Fruit fly (Drosophila melanogaster): ENCODE results near the gene CG14453.

The CG14453 gene

DNA sequence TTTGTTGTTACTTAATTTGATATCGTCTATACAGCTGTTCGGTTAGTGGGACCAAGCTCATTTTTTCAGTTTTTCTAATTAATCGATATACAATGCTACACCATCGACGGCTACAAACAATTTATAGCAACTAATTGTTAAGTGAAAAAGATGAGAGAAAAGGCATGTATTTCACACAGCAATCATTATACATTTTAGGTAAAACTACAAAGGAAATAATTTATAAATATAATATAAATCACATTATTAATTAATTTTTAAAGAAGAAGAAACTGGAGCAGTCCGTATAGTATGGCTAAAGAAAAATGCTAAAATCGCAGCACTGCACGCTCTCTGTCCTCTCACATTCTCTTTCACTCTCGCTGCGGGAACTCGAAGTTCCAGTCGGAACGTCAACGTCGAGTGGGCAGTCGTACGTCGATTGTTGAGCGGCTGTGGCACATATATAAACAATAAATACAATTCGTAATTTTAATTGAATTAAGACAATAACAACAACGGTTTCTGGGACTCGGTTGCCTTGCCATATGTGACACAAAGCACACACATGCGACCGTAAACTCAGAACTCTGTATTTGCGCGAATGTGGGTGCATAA lies 34.0 kb downstream of the CG14453 start, which contains the start of the genes CG14450 and CG11367 (continued):
- TF ChIP-seq lbe (GFP tag; optimal IDR thresholded peaks at IDR 0.05) (peak; percentile 66), CG17829 (tag; optimal IDR thresholded peaks at IDR 0.05) (peak; percentile 75), CG17568 (GFP tag; optimal IDR thresholded peaks at IDR 0.05) (peak; percentile 52), mirr (GFP tag; optimal IDR thresholded peaks at IDR 0.05) (no peak), CG11504 (tag; optimal IDR thresholded peaks at IDR 0.05) (no peak), Tbp (GFP tag; optimal IDR thresholded peaks at IDR 0.05) (no peak), Hr39 (optimal IDR thresholded peaks at IDR 0.05) (no peak), Ssrp (tag; optimal IDR thresholded peaks at IDR 0.05) (no peak), ATbp (GFP tag; optimal IDR thresholded peaks at IDR 0.05) (peak; percentile 24), CG9932 (GFP tag; IDR thresholded peaks at IDR 0.05) (peak; percentile 40; the same call in 1 of the 2 replicates), CG7963 (GFP tag; IDR thresholded peaks at IDR 0.05; ENCODE audit: partially characterized antibody) (no peak), jumu (GFP tag; optimal IDR thresholded peaks at IDR 0.05) (no peak), ERR (GFP tag; optimal IDR thresholded peaks at IDR 0.05) (no peak), CG32767 (GFP tag; IDR thresholded peaks at IDR 0.05) (no peak), Gug (GFP tag; IDR thresholded peaks at IDR 0.05) (no peak), aop (GFP tag; IDR thresholded peaks at IDR 0.05) (no peak), nau (GFP tag; optimal IDR thresholded peaks at IDR 0.05) (no peak), chn (GFP tag; optimal IDR thresholded peaks at IDR 0.05) (no peak), BtbVII (GFP tag; optimal IDR thresholded peaks at IDR 0.05) (peak; percentile 27), wor (GFP tag; IDR thresholded peaks at IDR 0.05) (no peak), CG7928 (GFP tag; optimal IDR thresholded peaks at IDR 0.05) (no peak), tio (GFP tag; optimal IDR thresholded peaks at IDR 0.05) (no peak), zfh2 (GFP tag; optimal IDR thresholded peaks at IDR 0.05) (no peak), sna (GFP tag; IDR thresholded peaks at IDR 0.05; ENCODE audit: partially characterized antibody) (peak; percentile 78), CG32532 (GFP tag; IDR thresholded peaks at IDR 0.05) (no peak; the same call in 1 of the 2 replicates), tna (GFP tag; IDR thresholded peaks at IDR 0.05; ENCODE audit: partially characterized antibody) (no peak), Abd-B (GFP tag; optimal IDR thresholded peaks at IDR 0.05) (no peak), CG17361 (GFP tag; IDR thresholded peaks at IDR 0.05) (peak; percentile 25; the same call in 1 of the 3 replicates), GATAe (GFP tag; conservative IDR thresholded peaks at IDR 0.05) (no peak), CG3847 (GFP tag; IDR thresholded peaks at IDR 0.05) (0 out of 2 replicates have a peak, but pooled peaks have one; percentile 21), Hmr (GFP tag; optimal IDR thresholded peaks at IDR 0.05) (peak; percentile 11), cato (GFP tag; optimal IDR thresholded peaks at IDR 0.05; ENCODE audit: borderline replicate concordance) (no peak), Scr (GFP tag; IDR thresholded peaks at IDR 0.05; ENCODE audit: partially characterized antibody) (peak; percentile 77), CG12769 (tag; optimal IDR thresholded peaks at IDR 0.05) (peak; percentile 71), zfh1 (GFP tag; IDR thresholded peaks at IDR 0.05) (peak; percentile 18; the same call in 1 of the 3 replicates), gem (tag; optimal IDR thresholded peaks at IDR 0.05) (no peak), p53 (GFP tag; optimal IDR thresholded peaks at IDR 0.05) (no peak), unpg (GFP tag; optimal IDR thresholded peaks at IDR 0.05) (no peak), tgo (GFP tag; IDR thresholded peaks at IDR 0.05) (no peak), C15 (GFP tag; IDR thresholded peaks at IDR 0.05) (no peak), her (GFP tag; optimal IDR thresholded peaks at IDR 0.05) (no peak), Bdp1 (GFP tag; optimal IDR thresholded peaks at IDR 0.05) (no peak), Lhr (GFP tag; optimal IDR thresholded peaks at IDR 0.05) (peak; percentile 8), exex (tag; optimal IDR thresholded peaks at IDR 0.05) (peak; percentile 55), CG15011 (GFP tag; optimal IDR thresholded peaks at IDR 0.05) (no peak), sisA (GFP tag; IDR thresholded peaks at IDR 0.05) (no peak), jigr1 (GFP tag; IDR thresholded peaks at IDR 0.05) (no peak; the same call in 2 of the 3 replicates), CG17612 (GFP tag; IDR thresholded peaks at IDR 0.05) (no peak), z (GFP tag; IDR thresholded peaks at IDR 0.05) (no peak), CG3838 (GFP tag; optimal IDR thresholded peaks at IDR 0.05) (peak; percentile 12), Xbp1 (GFP tag; optimal IDR thresholded peaks at IDR 0.05) (no peak)

All from whole organism, embryonic.